Fruit fly (Drosophila melanogaster): ENCODE measurements around the gene Ncoa6.

- no peak for TF ChIP-seq CTCF (optimal IDR thresholded peaks at IDR 0.05)
- TF ChIP-seq CG8478 (optimal IDR thresholded peaks at IDR 0.05), result no peak
Measured at dm6 chr2L:5292643-5292963, 33.9 kb downstream of the Ncoa6 start.
